Worm (Caenorhabditis elegans) whole organism, L1 larva: Measurements from ENCODE around the gene C39B10.4.

Experiments used
- ama-1 ChIP-seq: fragments of 150-350 bp; optimal IDR thresholded peaks from 2 replicates; lab custom pipeline; 2014
- dpl-1 ChIP-seq, 3 experiments: fragments of 150-350 bp in 2 of 3; sonication (generic microtip) in 1 of 3; optimal IDR thresholded peaks; 2 replicates each; lab custom pipeline; 2014 to 2017; ENCODE audit warnings: missing biosample characterization in 3 of 3, missing genetic modification characterization in 3 of 3, missing genetic modification reagents in 3 of 3
- fkh-10 ChIP-seq: sonication (generic microtip); optimal IDR thresholded peaks from 2 replicates; lab custom pipeline; 2017; ENCODE audit warnings: missing biosample characterization, missing genetic modification reagents, missing genetic modification characterization
- lsy-2 ChIP-seq, 2 experiments: fragments of 150-350 bp; optimal IDR thresholded peaks; 2 replicates each; lab custom pipeline; 2014; ENCODE audit warnings: missing biosample characterization in 2 of 2, missing genetic modification characterization in 2 of 2
- mef-2 ChIP-seq: fragments of 150-350 bp; optimal IDR thresholded peaks from 2 replicates; lab custom pipeline; 2014; ENCODE audit warnings: missing biosample characterization, missing genetic modification characterization
- nhr-11 ChIP-seq: fragments of 150-350 bp; optimal IDR thresholded peaks from 2 replicates; lab custom pipeline; 2014; ENCODE audit warnings: missing biosample characterization, missing genetic modification characterization
- pag-3 ChIP-seq: sonication (generic microtip); optimal IDR thresholded peaks from 2 replicates; lab custom pipeline; 2017; ENCODE audit warnings: missing genetic modification characterization, mild to moderate bottlenecking, missing compliant biosample characterization, antibody characterized with exemption, borderline replicate concordance; ENCODE audit not compliant: insufficient read depth
- snpc-4 ChIP-seq: fragments of 150-350 bp; optimal IDR thresholded peaks from 2 replicates; lab custom pipeline; 2014; ENCODE audit warnings: missing biosample characterization, missing genetic modification characterization
- sptf-1 ChIP-seq: fragments of 150-350 bp; optimal IDR thresholded peaks from 2 replicates; lab custom pipeline; 2014; ENCODE audit warnings: missing biosample characterization, missing genetic modification characterization
- zip-4 ChIP-seq: fragments of 200-800 bp; sonication (Bioruptor generic); optimal IDR thresholded peaks from 2 replicates; lab custom pipeline; 2018; ENCODE audit warnings: mild to moderate bottlenecking, missing genetic modification characterization, moderate library complexity, missing compliant biosample characterization

DNA sequence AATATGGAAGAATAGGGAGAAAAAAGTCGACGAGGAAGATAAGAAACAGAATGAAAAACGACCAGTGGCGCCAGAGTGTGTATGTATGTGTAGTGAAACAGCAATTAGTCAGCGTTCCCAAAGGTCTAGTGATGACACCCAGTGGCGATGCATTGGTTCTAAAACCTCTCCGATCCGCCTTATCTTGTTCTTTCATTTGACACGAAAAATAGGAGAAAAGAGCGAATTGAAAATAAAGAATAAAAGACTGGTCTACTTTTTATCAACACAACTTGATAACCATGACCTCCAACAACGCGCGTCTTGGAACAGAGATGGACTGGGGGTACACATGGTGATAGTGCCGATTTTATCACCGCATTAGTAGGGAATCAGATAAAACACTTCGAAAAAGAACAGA lies 13.9 kb upstream of the C39B10.4 start:
- no peak for TF ChIP-seq mef-2 (tag; lab: Kevin White, UChicago)
- TF ChIP-seq snpc-4: no peak
- no peak for TF ChIP-seq nhr-11 (tag; lab: Kevin White, UChicago)
- no peak for TF ChIP-seq ama-1 (lab: Kevin White, UChicago)
- TF ChIP-seq pag-3: no peak
- no peak for TF ChIP-seq lsy-2 (tag; optimal IDR thresholded peaks at IDR 0.05; lab: Kevin White, UChicago)
- no peak for TF ChIP-seq sptf-1 (tag; lab: Kevin White, UChicago)
- TF ChIP-seq dpl-1 (GFP tag; optimal IDR thresholded peaks at IDR 0.05; lab: Kevin White, UChicago): no peak
- TF ChIP-seq zip-4: no peak
- no peak for TF ChIP-seq fkh-10 (GFP tag; lab: Kevin White, UChicago)
